Worm (Caenorhabditis elegans) whole organism, early embryonic: ENCODE results near the gene rpoa-1.
"Not testable (repeated sequence)": the region's sequence is repeated elsewhere in the genome, so short reads cannot be mapped to it uniquely, and the experiment has no call there.

Source experiments
- B0310.2 ChIP-seq: sonication (generic microtip); optimal IDR thresholded peaks from 2 replicates; lab custom pipeline; 2016; ENCODE audit warnings: mild to moderate bottlenecking, missing genetic modification characterization, missing compliant biosample characterization
- F13C5.2 ChIP-seq: sonication (generic microtip); optimal IDR thresholded peaks from 2 replicates; lab custom pipeline; 2017; ENCODE audit warnings: mild to moderate bottlenecking, missing genetic modification characterization, inconsistent platforms, missing compliant biosample characterization
- aly-1 ChIP-seq: sonication (generic microtip); optimal IDR thresholded peaks from 2 replicates; lab custom pipeline; 2016; ENCODE audit warnings: missing genetic modification characterization, missing compliant biosample characterization
- ama-1 ChIP-seq: fragments of 150-350 bp; optimal IDR thresholded peaks from 2 replicates; lab custom pipeline; 2014
- ceh-13 ChIP-seq: fragments of 200-800 bp; sonication (Bioruptor generic); optimal IDR thresholded peaks from 2 replicates; lab custom pipeline; 2018; ENCODE audit warnings: mild to moderate bottlenecking, missing genetic modification characterization, missing compliant biosample characterization
- ceh-36 ChIP-seq: sonication (generic microtip); optimal IDR thresholded peaks from 2 replicates; lab custom pipeline; 2016; ENCODE audit warnings: missing genetic modification characterization, inconsistent platforms, missing compliant biosample characterization
- ets-7 ChIP-seq: sonication (generic microtip); optimal IDR thresholded peaks from 2 replicates; lab custom pipeline; 2016; ENCODE audit warnings: missing genotype, missing genetic modification characterization, missing compliant biosample characterization
- flt-1 ChIP-seq: fragments of 200-800 bp; sonication (Bioruptor generic); IDR thresholded peaks from 2 replicates; pipeline ENCODE4 v1.3.6; 2022; ENCODE audit warnings: missing genetic modification characterization, missing compliant biosample characterization
- hmbx-1 ChIP-seq: sonication (generic microtip); optimal IDR thresholded peaks from 2 replicates; lab custom pipeline; 2016; ENCODE audit warnings: mild to moderate bottlenecking, missing genetic modification characterization, missing compliant biosample characterization
- hmg-4 ChIP-seq: fragments of 200-800 bp; sonication (Bioruptor generic); optimal IDR thresholded peaks from 2 replicates; lab custom pipeline; 2018; ENCODE audit warnings: mild to moderate bottlenecking, missing genetic modification characterization, missing compliant biosample characterization
- hnd-1 ChIP-seq: sonication (generic microtip); optimal IDR thresholded peaks from 2 replicates; lab custom pipeline; 2016; ENCODE audit warnings: missing genetic modification characterization, missing compliant biosample characterization
- pes-1 ChIP-seq: fragments of 200-800 bp; sonication (Bioruptor generic); IDR thresholded peaks from 2 replicates; pipeline ENCODE4 v1.3.6; 2022; ENCODE audit warnings: missing genetic modification reagents, missing genetic modification characterization, missing compliant biosample characterization
- scrt-1 ChIP-seq: fragments of 200-800 bp; sonication (Bioruptor generic); IDR thresholded peaks from 2 replicates; pipeline ENCODE4 v1.3.6; 2022; ENCODE audit warnings: missing genetic modification characterization, missing compliant biosample characterization
- sea-1 ChIP-seq: fragments of 200-800 bp; sonication (Bioruptor generic); conservative IDR thresholded peaks from 2 replicates; pipeline ENCODE4 v1.3.6; 2022; ENCODE audit warnings: missing genetic modification characterization, missing compliant biosample characterization
- tbx-11 ChIP-seq: fragments of 200-800 bp; sonication (Bioruptor generic); IDR thresholded peaks from 2 replicates; pipeline ENCODE4 v1.3.6; 2022; ENCODE audit warnings: missing genetic modification characterization, missing compliant biosample characterization
- tbx-37 ChIP-seq: fragments of 200-800 bp; sonication (Bioruptor generic); conservative IDR thresholded peaks from 2 replicates; pipeline ENCODE4 v1.3.6; 2022; ENCODE audit warnings: missing genetic modification reagents, missing genetic modification characterization, missing compliant biosample characterization
- tra-4 ChIP-seq: sonication (generic microtip); optimal IDR thresholded peaks from 2 replicates; lab custom pipeline; 2017; ENCODE audit warnings: missing genetic modification characterization, missing compliant biosample characterization

rpoa-1 gene

DNA sequence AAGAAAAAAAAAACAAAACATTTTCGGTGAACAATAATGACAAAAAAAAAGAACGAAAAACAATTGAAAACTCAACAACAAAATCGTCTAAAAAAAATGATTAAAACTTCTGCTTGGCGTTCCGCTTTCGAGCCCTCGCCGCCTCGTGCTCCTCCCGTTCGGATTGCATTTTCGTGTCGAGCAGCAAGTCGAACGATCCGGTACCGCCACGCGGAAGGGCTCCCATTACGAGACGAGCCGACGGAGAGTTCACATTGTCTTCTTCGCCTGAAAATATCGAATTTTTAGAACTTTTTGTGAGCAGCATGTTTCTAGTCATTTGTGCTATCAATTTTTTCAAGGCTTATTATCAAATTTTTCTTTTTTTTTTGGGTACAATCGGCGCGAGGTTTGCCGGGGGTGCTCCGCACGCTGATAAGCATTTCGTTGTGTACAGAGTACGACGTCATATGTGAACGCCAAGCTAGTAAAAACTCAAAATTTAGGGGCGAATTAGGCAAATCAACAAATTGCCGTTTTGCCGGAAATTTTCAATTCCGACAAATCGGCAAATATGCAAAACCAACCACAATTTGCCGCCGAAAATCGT lies 23.8 kb downstream of the rpoa-1 start:
- TF ChIP-seq ama-1, result no peak
- TF ChIP-seq sea-1 (GFP tag; lab: Robert Waterston, UW), result no peak
- TF ChIP-seq tbx-37 (GFP tag; lab: Robert Waterston, UW), result no peak
- no peak for TF ChIP-seq hnd-1 (tag; lab: Kevin White, UChicago)
- no peak for TF ChIP-seq B0310.2
- no peak for TF ChIP-seq tra-4
- TF ChIP-seq flt-1, result no peak
- TF ChIP-seq aly-1 (tag; lab: Kevin White, UChicago), result no peak
- TF ChIP-seq hmbx-1, result no peak
- TF ChIP-seq F13C5.2 (tag; lab: Kevin White, UChicago), result no peak
- no peak for TF ChIP-seq ets-7 (tag; lab: Kevin White, UChicago)

DNA sequence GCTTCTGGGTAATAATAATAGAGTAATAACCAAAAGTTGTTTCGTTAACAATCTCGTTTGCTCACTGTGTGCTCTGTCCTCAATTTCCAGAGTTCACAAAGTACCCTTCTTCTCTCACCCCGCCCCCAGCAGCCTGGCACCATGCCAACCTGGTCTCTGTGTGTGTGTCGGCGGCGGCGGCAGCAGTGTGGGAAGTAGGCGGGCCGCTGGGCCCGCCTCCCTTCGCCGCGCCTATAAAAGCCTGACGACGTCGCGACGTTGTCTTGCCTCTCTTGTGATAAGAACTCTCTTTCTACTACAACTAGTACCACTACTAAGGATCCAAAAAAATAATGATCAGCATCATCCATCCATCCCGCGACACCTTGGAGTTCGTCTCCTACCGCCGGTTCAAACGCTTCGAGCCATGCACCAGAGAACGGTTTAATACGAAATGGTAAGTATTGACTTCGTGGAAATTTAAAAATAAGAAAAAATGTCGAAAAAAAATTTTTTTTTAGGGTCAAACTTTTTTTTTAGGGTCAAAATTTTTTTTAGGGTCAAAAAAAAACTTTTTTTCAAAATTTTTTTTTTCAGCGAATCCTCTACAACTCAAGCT lies 25.7 kb downstream of the rpoa-1 start, which contains the start of gene C31C9.7:
Gene C31C9.7 (plus strand): TSS at position 261 of the 598 bp plus-strand sequence.
- no peak for TF ChIP-seq flt-1
- TF ChIP-seq tra-4, result no peak
- no peak for TF ChIP-seq tbx-37 (GFP tag; lab: Robert Waterston, UW)
- TF ChIP-seq pes-1 (GFP tag; lab: Robert Waterston, UW), result no peak
- TF ChIP-seq aly-1 (tag; lab: Kevin White, UChicago), result no peak
- TF ChIP-seq tbx-11, result no peak
- TF ChIP-seq hmg-4 (GFP tag; lab: Kevin White, UChicago), result no peak
- TF ChIP-seq B0310.2, result no peak
- no peak for TF ChIP-seq hnd-1 (tag; lab: Kevin White, UChicago)
- no peak for TF ChIP-seq F13C5.2 (tag; lab: Kevin White, UChicago)
- TF ChIP-seq sea-1 (GFP tag; lab: Robert Waterston, UW), result no peak
- no peak for TF ChIP-seq scrt-1
- no peak for TF ChIP-seq ama-1
- no peak for TF ChIP-seq ceh-36 (tag; lab: Kevin White, UChicago)
- no peak for TF ChIP-seq hmbx-1
- TF ChIP-seq ceh-13 (GFP tag; lab: Kevin White, UChicago), result no peak
- no peak for TF ChIP-seq ets-7 (tag; lab: Kevin White, UChicago)

DNA sequence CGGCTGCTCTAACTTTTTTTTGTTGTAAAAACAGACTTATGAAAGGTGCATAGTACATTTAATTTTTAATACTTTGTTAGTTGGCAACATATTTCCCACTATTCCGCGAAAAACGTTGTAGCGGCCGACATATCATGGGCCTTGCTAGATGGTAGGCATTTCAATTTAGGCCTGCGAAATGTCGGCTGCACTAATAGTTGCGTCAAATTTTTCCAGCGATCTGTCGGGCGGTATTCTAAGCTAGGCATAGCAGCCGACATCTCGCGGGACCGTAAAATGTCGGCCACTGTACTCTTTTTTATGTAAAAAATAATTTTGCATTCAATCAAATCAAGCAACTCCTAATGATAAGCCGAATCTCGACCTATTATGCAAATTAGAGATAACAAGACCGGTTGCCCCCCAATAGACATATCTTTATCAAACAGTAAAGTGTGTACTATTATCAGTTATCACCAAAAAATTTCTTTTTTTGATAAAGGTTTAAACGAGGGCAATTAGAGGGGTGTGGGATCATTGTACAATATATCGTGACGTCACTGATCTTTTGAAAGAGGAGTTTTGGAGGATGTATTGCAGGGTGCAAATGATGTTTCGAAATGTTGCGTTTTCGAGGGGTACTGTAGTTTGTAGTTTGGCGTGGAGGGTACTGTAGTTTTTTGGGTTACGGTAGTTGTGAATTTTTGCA lies 29.5 kb downstream of the rpoa-1 start:
- no peak for TF ChIP-seq flt-1
- no peak for TF ChIP-seq hmbx-1
- no peak for TF ChIP-seq tbx-37 (GFP tag; lab: Robert Waterston, UW)
- no peak for TF ChIP-seq F13C5.2 (tag; lab: Kevin White, UChicago)
- no peak for TF ChIP-seq tbx-11
- TF ChIP-seq scrt-1, result no peak
- TF ChIP-seq ets-7 (tag; lab: Kevin White, UChicago), result no peak
- no peak for TF ChIP-seq hnd-1 (tag; lab: Kevin White, UChicago)
- no peak for TF ChIP-seq aly-1 (tag; lab: Kevin White, UChicago)
- no peak for TF ChIP-seq ama-1
- no peak for TF ChIP-seq sea-1 (GFP tag; lab: Robert Waterston, UW)
- TF ChIP-seq tra-4, result no peak
- TF ChIP-seq pes-1 (GFP tag; lab: Robert Waterston, UW), result no peak
- TF ChIP-seq ceh-13 (GFP tag; lab: Kevin White, UChicago), result no peak
- no peak for TF ChIP-seq B0310.2
- TF ChIP-seq hmg-4 (GFP tag; lab: Kevin White, UChicago), result no peak
- no peak for TF ChIP-seq ceh-36 (tag; lab: Kevin White, UChicago)

DNA sequence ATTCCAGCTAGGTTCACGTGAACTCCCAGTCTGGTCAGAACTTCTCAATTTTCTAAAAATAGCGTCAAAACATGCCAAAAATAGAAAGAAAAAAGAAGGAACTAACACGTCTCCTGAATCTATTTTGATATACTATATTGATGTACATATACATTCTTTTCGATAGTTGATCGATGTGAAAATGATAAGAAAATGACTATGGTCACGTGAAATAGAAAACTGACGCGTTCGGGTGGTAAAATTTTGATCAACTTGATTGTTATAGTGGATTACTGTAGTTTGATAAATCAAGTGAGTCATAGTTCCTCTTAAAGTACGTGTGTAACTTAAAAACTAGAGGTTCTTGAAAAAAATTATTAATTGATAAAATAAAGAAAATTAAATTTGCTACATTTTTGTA lies 30.2 kb downstream of the rpoa-1 start:
- TF ChIP-seq ets-7 (tag; lab: Kevin White, UChicago) (no peak), tbx-11 (no peak), hmg-4 (GFP tag; lab: Kevin White, UChicago) (no peak), F13C5.2 (tag; lab: Kevin White, UChicago) (no peak), B0310.2 (no peak), hmbx-1 (no peak), sea-1 (GFP tag; lab: Robert Waterston, UW) (no peak), pes-1 (GFP tag; lab: Robert Waterston, UW) (no peak), ceh-36 (tag; lab: Kevin White, UChicago) (no peak), tbx-37 (GFP tag; lab: Robert Waterston, UW) (no peak), aly-1 (tag; lab: Kevin White, UChicago) (no peak), tra-4 (no peak)

DNA sequence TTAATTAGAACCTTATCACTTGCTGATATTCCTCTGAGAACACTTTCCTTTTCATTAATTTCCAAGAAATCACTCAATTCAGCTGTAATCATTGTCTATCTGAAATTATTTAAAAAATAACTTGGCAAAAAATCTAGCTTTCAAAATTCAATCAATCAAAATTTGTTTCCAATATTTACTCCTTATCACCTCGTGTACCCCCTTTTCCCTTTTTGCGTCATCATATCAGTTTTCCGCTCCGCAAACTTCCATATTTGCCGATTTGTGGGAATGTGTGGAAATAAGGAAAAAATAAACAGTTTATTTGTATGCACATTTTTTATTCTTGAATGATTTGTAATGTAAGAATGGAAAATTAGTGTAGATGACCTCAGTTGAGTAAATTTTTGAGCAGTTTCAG lies 32.6 kb downstream of the rpoa-1 start, which contains the start of gene C31C9.6:
Gene C31C9.6 (minus strand): TSS at position 101 of the 400 bp plus-strand sequence.
- not testable (repeated sequence) for TF ChIP-seq ceh-13 (GFP tag; lab: Kevin White, UChicago); tbx-37 (GFP tag; lab: Robert Waterston, UW); B0310.2

DNA sequence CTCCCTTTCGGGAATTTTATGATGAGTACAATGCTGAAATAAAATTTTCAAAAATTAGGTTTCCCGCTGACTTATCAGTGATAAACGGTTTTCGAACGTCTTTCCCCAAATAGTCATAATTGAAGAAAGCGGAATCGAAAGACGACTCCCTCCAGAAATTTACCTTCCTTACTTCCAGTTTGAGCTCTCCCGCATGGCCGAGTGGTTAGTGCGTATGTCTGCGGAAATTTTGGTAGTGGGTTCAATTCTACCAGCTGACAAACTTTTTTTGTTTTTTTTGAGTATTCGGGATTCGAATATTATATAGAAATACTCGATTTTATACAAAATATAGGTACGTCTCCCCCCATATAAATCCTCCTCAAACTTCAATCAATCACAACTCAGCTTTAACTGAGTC lies 36.2 kb downstream of the rpoa-1 start:
- 0 out of 2 replicates have a peak, but pooled peaks have one; percentile 35 for TF ChIP-seq pes-1 (GFP tag; lab: Robert Waterston, UW)

DNA sequence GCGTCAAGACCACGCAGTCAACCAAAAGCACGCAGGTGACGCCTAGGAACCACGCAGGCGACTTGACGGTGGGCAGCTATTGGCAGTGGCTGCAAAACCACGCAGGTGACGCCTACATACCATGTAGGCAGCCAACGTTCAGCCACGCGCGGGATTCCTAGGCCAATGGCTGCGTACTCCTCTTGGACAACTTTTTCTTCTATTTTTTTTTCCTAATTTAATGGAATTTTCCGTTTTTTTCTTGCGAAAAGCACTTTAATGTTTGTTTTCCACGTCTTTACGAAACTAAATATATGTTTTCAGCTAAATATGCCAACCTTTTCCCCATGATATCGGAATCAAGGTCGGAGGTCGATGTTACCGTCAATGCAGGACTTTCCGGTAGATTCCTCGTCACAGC lies 39.9 kb downstream of the rpoa-1 start, which contains the start of gene C31C9.9:
Gene C31C9.9 (plus strand): TSS at position 301 of the 400 bp plus-strand sequence.
- not testable (repeated sequence) for TF ChIP-seq ets-7 (tag; lab: Kevin White, UChicago); tbx-37 (GFP tag; lab: Robert Waterston, UW); flt-1
